Worm (Caenorhabditis elegans) whole organism, mixed stage, embryonic: Measurements from ENCODE around the gene Y113G7B.15.

ENCODE experiments used
- ceh-83 ChIP-seq: fragments of 200-800 bp; sonication (Bioruptor generic); optimal IDR thresholded peaks from 2 replicates; lab custom pipeline; 2018; ENCODE audit warnings: mild to moderate bottlenecking, missing genetic modification characterization, missing compliant biosample characterization
- ces-1 ChIP-seq: fragments of 150-350 bp; optimal IDR thresholded peaks from 2 replicates; lab custom pipeline; 2014; ENCODE audit warnings: missing biosample characterization, missing genetic modification reagents, missing genetic modification characterization
- cnd-1 ChIP-seq: fragments of 200-800 bp; sonication (Bioruptor generic); optimal IDR thresholded peaks from 2 replicates; lab custom pipeline; 2018; ENCODE audit warnings: mild to moderate bottlenecking, missing genetic modification characterization, missing compliant biosample characterization
- ham-2 ChIP-seq: fragments of 200-800 bp; sonication (Bioruptor generic); optimal IDR thresholded peaks from 2 replicates; lab custom pipeline; 2018; ENCODE audit warnings: mild to moderate bottlenecking, missing genetic modification characterization, missing compliant biosample characterization
- lin-13 ChIP-seq: fragments of 150-350 bp; optimal IDR thresholded peaks from 2 replicates; lab custom pipeline; 2014; ENCODE audit warnings: missing biosample characterization, missing genetic modification characterization
- nhr-2 ChIP-seq: fragments of 150-350 bp; optimal IDR thresholded peaks from 2 replicates; lab custom pipeline; 2014; ENCODE audit warnings: missing biosample characterization, missing genetic modification characterization
- snpc-4 ChIP-seq: fragments of 150-350 bp; optimal IDR thresholded peaks from 2 replicates; lab custom pipeline; 2014; ENCODE audit warnings: missing biosample characterization, missing genetic modification characterization
- sptf-1 ChIP-seq: sonication (generic microtip); optimal IDR thresholded peaks from 2 replicates; lab custom pipeline; 2017; ENCODE audit warnings: mild to moderate bottlenecking, missing genetic modification characterization, moderate library complexity, missing compliant biosample characterization
- unc-39 ChIP-seq: fragments of 150-350 bp; optimal IDR thresholded peaks from 2 replicates; lab custom pipeline; 2014; ENCODE audit warnings: missing biosample characterization, missing genetic modification characterization

DNA sequence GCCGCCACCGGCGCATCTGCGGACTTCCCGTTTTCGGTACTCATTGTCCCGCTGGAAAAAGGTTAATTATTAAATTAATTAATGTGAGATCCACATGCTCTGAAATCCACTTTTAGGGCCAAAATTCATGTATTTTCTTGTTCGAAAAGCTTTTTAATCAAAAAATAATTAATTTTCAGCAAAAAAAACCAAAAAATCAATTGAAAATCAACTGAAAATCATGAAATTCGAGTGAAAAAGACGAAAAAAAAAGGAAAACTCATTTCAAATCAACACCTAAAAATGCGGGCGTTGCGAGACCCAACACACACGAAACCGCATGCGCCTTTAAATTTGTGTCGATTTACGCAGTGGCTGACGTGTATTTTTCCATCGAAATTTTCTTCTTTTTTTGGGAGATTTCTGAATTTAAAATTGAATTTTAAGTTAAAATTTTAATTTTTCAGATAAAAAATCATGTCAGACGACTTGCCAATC is 36.1 kb upstream of the Y113G7B.15 start, which contains the start of the genes prmt-1 and cdkr-3:
- no peak for TF ChIP-seq ham-2 (GFP tag; lab: Kevin White, UChicago)
- TF ChIP-seq lin-13 (tag; lab: Kevin White, UChicago) = no peak
- TF ChIP-seq sptf-1 (tag; lab: Kevin White, UChicago) = no peak
- TF ChIP-seq unc-39 = no peak
- no peak for TF ChIP-seq snpc-4 (tag; lab: Kevin White, UChicago)
- peak; percentile 61 for TF ChIP-seq ces-1 (GFP tag; lab: Kevin White, UChicago)
- no peak for TF ChIP-seq cnd-1 (tag; lab: Kevin White, UChicago)
- no peak for TF ChIP-seq nhr-2 (tag; lab: Kevin White, UChicago)
- TF ChIP-seq ceh-83 (GFP tag; lab: Kevin White, UChicago) = no peak
